Fruit fly (Drosophila melanogaster) whole organism, embryonic: ENCODE results near the gene Rab30.

Source experiments
- Blimp-1 ChIP-seq: fragments of 200-800 bp; sonication (Bioruptor generic); optimal IDR thresholded peaks from 3 replicates; lab custom pipeline; 2018; ENCODE audit warnings: missing biosample characterization, missing genetic modification characterization, mild to moderate bottlenecking, moderate library complexity, missing genetic modification reagents
- CG1024 ChIP-seq: fragments of 200-800 bp; sonication (Bioruptor generic); IDR thresholded peaks from 2 replicates; pipeline ENCODE4 v1.3.6; 2022; ENCODE audit warnings: missing biosample characterization, missing genetic modification characterization
- CG10431 ChIP-seq: fragments of 200-800 bp; sonication (Bioruptor generic); optimal IDR thresholded peaks from 3 replicates; lab custom pipeline; 2018; ENCODE audit warnings: missing biosample characterization, mild to moderate bottlenecking, missing genetic modification characterization
- CG10654 ChIP-seq: fragments of 200-800 bp; sonication (Bioruptor generic); optimal IDR thresholded peaks from 2 replicates; lab custom pipeline; 2016; ENCODE audit warnings: missing biosample characterization, missing genetic modification characterization
- CG11695 ChIP-seq: fragments of 200-800 bp; sonication (Bioruptor generic); IDR thresholded peaks from 3 replicates; pipeline ENCODE4 v1.3.6; 2022; ENCODE audit warnings: missing biosample characterization, missing genetic modification characterization
- CG12236 ChIP-seq: fragments of 200-800 bp; sonication (Bioruptor generic); optimal IDR thresholded peaks from 2 replicates; lab custom pipeline; 2016; ENCODE audit warnings: missing biosample characterization, missing genetic modification characterization
- CG12391 ChIP-seq: fragments of 200-800 bp; sonication (Bioruptor generic); optimal IDR thresholded peaks from 3 replicates; lab custom pipeline; 2018; ENCODE audit warnings: missing biosample characterization, mild to moderate bottlenecking, missing genetic modification characterization, moderate library complexity
- CG13424 ChIP-seq: fragments of 200-800 bp; sonication (Bioruptor generic); optimal IDR thresholded peaks from 2 replicates; lab custom pipeline; 2019; ENCODE audit warnings: missing biosample characterization, mild to moderate bottlenecking, missing genetic modification characterization, moderate library complexity
- CG1602 ChIP-seq: fragments of 200-800 bp; sonication (Bioruptor generic); optimal IDR thresholded peaks from 3 replicates; lab custom pipeline; 2016; ENCODE audit warnings: missing biosample characterization, missing genetic modification characterization
- CG17361 ChIP-seq: fragments of 200-800 bp; sonication (Bioruptor generic); IDR thresholded peaks from 3 replicates; pipeline ENCODE4 v1.3.6; 2022; ENCODE audit warnings: missing biosample characterization, missing genetic modification characterization
- CG17385 ChIP-seq: fragments of 200-800 bp; sonication (Bioruptor generic); optimal IDR thresholded peaks from 3 replicates; lab custom pipeline; 2018; ENCODE audit warnings: missing biosample characterization, mild to moderate bottlenecking, missing genetic modification characterization
- CG17802 ChIP-seq: fragments of 200-800 bp; sonication (Bioruptor generic); optimal IDR thresholded peaks from 2 replicates; lab custom pipeline; 2018; ENCODE audit warnings: missing biosample characterization, mild to moderate bottlenecking, missing genetic modification characterization, moderate library complexity
- CG1832 ChIP-seq: fragments of 200-800 bp; sonication (Bioruptor generic); optimal IDR thresholded peaks from 2 replicates; lab custom pipeline; 2017; ENCODE audit warnings: missing biosample characterization, mild to moderate bottlenecking, missing genetic modification characterization, inconsistent platforms
- CG18476 ChIP-seq: fragments of 200-800 bp; sonication (Bioruptor generic); optimal IDR thresholded peaks from 2 replicates; lab custom pipeline; 2016; ENCODE audit warnings: missing biosample characterization, mild to moderate bottlenecking, missing genetic modification characterization
- CG2889 ChIP-seq: fragments of 200-800 bp; sonication (Bioruptor generic); IDR thresholded peaks from 3 replicates; pipeline ENCODE4 v1.3.6; 2022; ENCODE audit warnings: missing biosample characterization, missing genetic modification characterization
- CG31224 ChIP-seq: fragments of 200-800 bp; sonication (Bioruptor generic); IDR thresholded peaks from 2 replicates; pipeline ENCODE4 v1.3.6; 2022; ENCODE audit warnings: missing biosample characterization, missing genetic modification characterization
- CG4360 ChIP-seq: fragments of 200-800 bp; sonication (Bioruptor generic); IDR thresholded peaks from 2 replicates; pipeline ENCODE4 v1.3.6; 2022; ENCODE audit warnings: missing biosample characterization, missing genetic modification characterization
- CG4707 ChIP-seq: fragments of 200-800 bp; sonication (Bioruptor generic); optimal IDR thresholded peaks from 2 replicates; lab custom pipeline; 2018; ENCODE audit warnings: missing biosample characterization, mild to moderate bottlenecking, missing genetic modification characterization, moderate library complexity
- CG7357 ChIP-seq: fragments of 200-800 bp; sonication (Bioruptor generic); IDR thresholded peaks from 3 replicates; pipeline ENCODE4 v1.3.6; 2022; ENCODE audit warnings: missing biosample characterization, missing genetic modification characterization
- CG9437 ChIP-seq: fragments of 200-800 bp; sonication (Bioruptor generic); optimal IDR thresholded peaks from 2 replicates; lab custom pipeline; 2018; ENCODE audit warnings: missing biosample characterization, mild to moderate bottlenecking, missing genetic modification characterization
- CoRest ChIP-seq: fragments of 200-800 bp; sonication (Bioruptor generic); optimal IDR thresholded peaks from 3 replicates; lab custom pipeline; 2018; ENCODE audit warnings: missing biosample characterization, mild to moderate bottlenecking, missing genetic modification characterization, moderate library complexity
- D ChIP-seq, 2 experiments: fragments of 200-800 bp in 1 of 2; fragments of >200 bp in 1 of 2; sonication (Bioruptor generic) in 1 of 2; optimal IDR thresholded peaks; 2 replicates in 1 of 2; 3 replicates in 1 of 2; lab custom pipeline; 2017; ENCODE audit warnings: mild to moderate bottlenecking in 1 of 2, missing biosample characterization in 1 of 2, missing genetic modification characterization in 1 of 2, missing genetic modification reagents in 1 of 2
- Fer3 ChIP-seq: fragments of 200-800 bp; sonication (Bioruptor generic); optimal IDR thresholded peaks from 2 replicates; lab custom pipeline; 2018; ENCODE audit warnings: missing biosample characterization, mild to moderate bottlenecking, missing genetic modification characterization, moderate library complexity
- Gug ChIP-seq: fragments of 200-800 bp; sonication (Bioruptor generic); IDR thresholded peaks from 4 replicates; pipeline ENCODE4 v1.3.6; 2022; ENCODE audit warnings: missing biosample characterization, missing genetic modification characterization
- Hmx ChIP-seq: fragments of 200-800 bp; sonication (Bioruptor generic); optimal IDR thresholded peaks from 2 replicates; lab custom pipeline; 2016; ENCODE audit warnings: missing biosample characterization, missing genetic modification characterization
- Hsf ChIP-seq: fragments of 200-800 bp; sonication (Bioruptor generic); optimal IDR thresholded peaks from 3 replicates; lab custom pipeline; 2016; ENCODE audit warnings: missing biosample characterization, missing genetic modification characterization
- Opbp ChIP-seq: fragments of 200-800 bp; sonication (Bioruptor generic); IDR thresholded peaks from 3 replicates; pipeline ENCODE4 v1.3.6; 2022; ENCODE audit warnings: missing biosample characterization, missing genetic modification characterization; ENCODE audit not compliant: partially characterized antibody
- Rfx ChIP-seq: fragments of 200-800 bp; sonication (Bioruptor generic); IDR thresholded peaks from 2 replicates; pipeline ENCODE4 v1.3.6; 2022; ENCODE audit warnings: missing biosample characterization, missing genetic modification characterization
- Sin3A ChIP-seq: fragments of >200 bp; optimal IDR thresholded peaks from 2 replicates; lab custom pipeline; 2018
- YL-1 ChIP-seq: fragments of 200-800 bp; sonication (Bioruptor generic); optimal IDR thresholded peaks from 3 replicates; lab custom pipeline; 2017; ENCODE audit warnings: missing biosample characterization, mild to moderate bottlenecking, missing genetic modification characterization
- ash1 ChIP-seq: fragments of 200-800 bp; sonication (Bioruptor generic); optimal IDR thresholded peaks from 2 replicates; lab custom pipeline; 2018; ENCODE audit warnings: missing biosample characterization, mild to moderate bottlenecking, missing genetic modification characterization
- br ChIP-seq: fragments of >200 bp; optimal IDR thresholded peaks from 2 replicates; lab custom pipeline; 2017
- cad ChIP-seq: fragments of >200 bp; optimal IDR thresholded peaks from 2 replicates; lab custom pipeline; 2017; ENCODE audit warnings: missing biosample characterization, missing genetic modification characterization
- croc ChIP-seq: fragments of 200-800 bp; sonication (Bioruptor generic); conservative IDR thresholded peaks from 3 replicates; pipeline ENCODE4 v1.3.6; 2022; ENCODE audit warnings: missing biosample characterization, missing genetic modification characterization
- ems ChIP-seq: fragments of 200-800 bp; sonication (Bioruptor generic); optimal IDR thresholded peaks from 3 replicates; lab custom pipeline; 2016; ENCODE audit warnings: missing biosample characterization, missing genetic modification characterization
- ewg ChIP-seq: fragments of 200-800 bp; sonication (Bioruptor generic); optimal IDR thresholded peaks from 3 replicates; lab custom pipeline; 2017; ENCODE audit warnings: mild to moderate bottlenecking, missing biosample characterization, missing genetic modification reagents, missing genetic modification characterization
- fd64A ChIP-seq: fragments of 200-800 bp; sonication (Bioruptor generic); optimal IDR thresholded peaks from 3 replicates; lab custom pipeline; 2018; ENCODE audit warnings: missing biosample characterization, mild to moderate bottlenecking, missing genetic modification characterization
- gsb ChIP-seq: fragments of 200-800 bp; sonication (Bioruptor generic); IDR thresholded peaks from 2 replicates; pipeline ENCODE4 v1.3.6; 2022; ENCODE audit warnings: missing biosample characterization, missing genetic modification characterization
- hth ChIP-seq: fragments of >200 bp; optimal IDR thresholded peaks from 2 replicates; lab custom pipeline; 2017; ENCODE audit warnings: inconsistent platforms
- jigr1 ChIP-seq: fragments of 200-800 bp; sonication (Bioruptor generic); IDR thresholded peaks from 3 replicates; pipeline ENCODE4 v1.3.6; 2022; ENCODE audit warnings: missing biosample characterization, missing genetic modification characterization
- jumu ChIP-seq: fragments of 200-800 bp; sonication (Bioruptor generic); optimal IDR thresholded peaks from 3 replicates; lab custom pipeline; 2016; ENCODE audit warnings: missing biosample characterization, missing genetic modification characterization
- lola ChIP-seq, 3 experiments: fragments of >200 bp in 2 of 3; fragments of 200-800 bp in 1 of 3; sonication (Bioruptor generic) in 1 of 3; optimal IDR thresholded peaks; 2 replicates each; lab custom pipeline; 2017 to 2019; ENCODE audit warnings: missing biosample characterization in 3 of 3, missing genetic modification characterization in 3 of 3, mild to moderate bottlenecking in 1 of 3, moderate library complexity in 1 of 3
- mirr ChIP-seq: fragments of 200-800 bp; sonication (Bioruptor generic); optimal IDR thresholded peaks from 3 replicates; lab custom pipeline; 2018; ENCODE audit warnings: missing biosample characterization, mild to moderate bottlenecking, missing genetic modification characterization
- otp ChIP-seq: fragments of 200-800 bp; sonication (Bioruptor generic); IDR thresholded peaks from 3 replicates; pipeline ENCODE4, ENCODE4 v1.3.6; 2022; ENCODE audit warnings: missing biosample characterization, missing genetic modification characterization
- pzg ChIP-seq: fragments of 200-800 bp; sonication (Bioruptor generic); optimal IDR thresholded peaks from 3 replicates; lab custom pipeline; 2018; ENCODE audit warnings: missing biosample characterization, mild to moderate bottlenecking, missing genetic modification characterization, moderate library complexity
- run ChIP-seq: fragments of 200-800 bp; sonication (Bioruptor generic); optimal IDR thresholded peaks from 3 replicates; lab custom pipeline; 2018; ENCODE audit warnings: missing biosample characterization, mild to moderate bottlenecking, missing genetic modification characterization
- sim ChIP-seq: fragments of 200-800 bp; sonication (Bioruptor generic); IDR thresholded peaks from 2 replicates; pipeline ENCODE4 v1.3.6; 2022; ENCODE audit warnings: missing biosample characterization, missing genetic modification characterization
- sna ChIP-seq: fragments of 200-800 bp; sonication (Bioruptor generic); IDR thresholded peaks from 2 replicates; pipeline ENCODE4 v1.3.6; 2022; ENCODE audit warnings: missing biosample characterization, missing genetic modification characterization; ENCODE audit not compliant: partially characterized antibody
- ttk ChIP-seq: fragments of 200-800 bp; sonication (Bioruptor generic); IDR thresholded peaks from 2 replicates; pipeline ENCODE4 v2.1.2; 2022; ENCODE audit warnings: missing biosample characterization, missing genetic modification characterization
- tx ChIP-seq: fragments of 200-800 bp; sonication (Bioruptor generic); optimal IDR thresholded peaks from 2 replicates; lab custom pipeline; 2016; ENCODE audit warnings: missing biosample characterization, missing genetic modification characterization
- zfh2 ChIP-seq: fragments of 200-800 bp; sonication (Bioruptor generic); optimal IDR thresholded peaks from 2 replicates; lab custom pipeline; 2016; ENCODE audit warnings: missing biosample characterization, missing genetic modification characterization

The Rab30 gene

dm6 chr2L:7033100-7033675 is 782 bp upstream of the Rab30 start (continued):
- no peak for TF ChIP-seq pzg
- TF ChIP-seq Sin3A (lab: Kevin White, UChicago), result no peak
- TF ChIP-seq gsb (GFP tag; lab: Robert Waterston, UW), result 0 out of 2 replicates have a peak, but pooled peaks have one; percentile 10
- no peak for TF ChIP-seq Blimp-1
- no peak for TF ChIP-seq CG1832 (GFP tag; lab: Kevin White, UChicago)
- no peak for TF ChIP-seq ewg (GFP tag; lab: Kevin White, UChicago)
- TF ChIP-seq CG1024 (GFP tag; lab: Robert Waterston, UW), result no peak
- TF ChIP-seq CG11695 (GFP tag; lab: Robert Waterston, UW), result 0 out of 3 replicates have a peak, but pooled peaks have one; percentile 8
- no peak for TF ChIP-seq CG2889 (GFP tag; lab: Robert Waterston, UW)
- no peak for TF ChIP-seq CG18476
- peak; percentile 54 for TF ChIP-seq Hsf (GFP tag; lab: Kevin White, UChicago)
- 0 out of 2 replicates have a peak, but pooled peaks have one; percentile 19 for TF ChIP-seq sim (GFP tag; lab: Robert Waterston, UW)
- TF ChIP-seq sna (GFP tag; lab: Robert Waterston, UW), result no peak
- TF ChIP-seq CG1602 (GFP tag; lab: Kevin White, UChicago), result no peak
- TF ChIP-seq CG4360, result no peak
- peak; percentile 55 for TF ChIP-seq tx (GFP tag; lab: Kevin White, UChicago)
- TF ChIP-seq ems, result peak; percentile 19
- TF ChIP-seq CG9437 (GFP tag; lab: Kevin White, UChicago), result no peak
- TF ChIP-seq ttk (GFP tag; lab: Robert Waterston, UW), result no peak
- TF ChIP-seq Hmx (GFP tag; lab: Kevin White, UChicago), result no peak
- TF ChIP-seq Opbp, result no peak
- peak; percentile 40 for TF ChIP-seq jumu
- peak; percentile 4 for TF ChIP-seq fd64A
- TF ChIP-seq otp (GFP tag; lab: Robert Waterston, UW), result no peak
- TF ChIP-seq YL-1 (GFP tag; lab: Kevin White, UChicago), result no peak
- TF ChIP-seq D (optimal IDR thresholded peaks at IDR 0.05; lab: Kevin White, UChicago), result no peak
- no peak for TF ChIP-seq D (GFP tag; optimal IDR thresholded peaks at IDR 0.05; lab: Kevin White, UChicago)
- TF ChIP-seq jigr1 (GFP tag; lab: Robert Waterston, UW), result no peak
- no peak for TF ChIP-seq CG17802 (tag; lab: Kevin White, UChicago)
- TF ChIP-seq lola (GFP tag; optimal IDR thresholded peaks at IDR 0.05; lab: Kevin White, UChicago), result no peak
- TF ChIP-seq CG4707 (GFP tag; lab: Kevin White, UChicago), result peak; percentile 8
- TF ChIP-seq hth (lab: Kevin White, UChicago), result no peak
- no peak for TF ChIP-seq run (tag; lab: Kevin White, UChicago)
- TF ChIP-seq croc (GFP tag; lab: Robert Waterston, UW), result no peak
- TF ChIP-seq mirr, result peak; percentile 15
- no peak for TF ChIP-seq CG12236
- no peak for TF ChIP-seq CG17361 (GFP tag; lab: Robert Waterston, UW)
- TF ChIP-seq CG10654, result no peak
- peak; percentile 62 for TF ChIP-seq Rfx (GFP tag; lab: Robert Waterston, UW)
- TF ChIP-seq CG31224 (GFP tag; lab: Robert Waterston, UW), result no peak
- TF ChIP-seq CG10431, result no peak
- TF ChIP-seq cad (GFP tag; lab: Kevin White, UChicago), result no peak
- no peak for TF ChIP-seq CoRest
- peak; percentile 48 for TF ChIP-seq Fer3 (tag; lab: Kevin White, UChicago)
- peak; percentile 1 for TF ChIP-seq zfh2
- no peak for TF ChIP-seq br
- TF ChIP-seq CG12391 (tag; lab: Kevin White, UChicago), result no peak
- TF ChIP-seq CG7357 (GFP tag; lab: Robert Waterston, UW), result no peak
- TF ChIP-seq ash1 (GFP tag; lab: Kevin White, UChicago), result no peak
- TF ChIP-seq CG17385 (GFP tag; lab: Kevin White, UChicago), result peak; percentile 21
- peak; percentile 24 for TF ChIP-seq CG13424 (tag; lab: Kevin White, UChicago)
- TF ChIP-seq Gug, result peak; percentile 66; the same call in 2 of the 4 replicates
